Fruit fly (Drosophila melanogaster): ENCODE results near the gene RfC4.

The RfC4 gene

dm6 chr3L:4133724-4134678 is 1.8 kb downstream of the RfC4 start, which contains the start of gene ens:
Gene ens, minus strand, starts transcription at chr3L:4134550.
- TF ChIP-seq CG9139 (GFP tag; optimal IDR thresholded peaks at IDR 0.05) = no peak
- no peak for TF ChIP-seq Eip78C (GFP tag)
- TF ChIP-seq cyc (GFP tag; optimal IDR thresholded peaks at IDR 0.05) = no peak
- TF ChIP-seq CG6854 (GFP tag; optimal IDR thresholded peaks at IDR 0.05) = peak; percentile 60
- TF ChIP-seq Ets21C (GFP tag; optimal IDR thresholded peaks at IDR 0.05) = no peak
- TF ChIP-seq Eip75B (GFP tag; optimal IDR thresholded peaks at IDR 0.05) = no peak
- TF ChIP-seq CG10669 (GFP tag; optimal IDR thresholded peaks at IDR 0.05) = no peak
- no peak for TF ChIP-seq Hr39 (GFP tag; optimal IDR thresholded peaks at IDR 0.05)
- TF ChIP-seq acj6 (GFP tag; optimal IDR thresholded peaks at IDR 0.05) = no peak
- peak; percentile 73 for TF ChIP-seq CG8119 (GFP tag; IDR thresholded peaks at IDR 0.05)
- no peak for TF ChIP-seq Hr4 (GFP tag; optimal IDR thresholded peaks at IDR 0.05)
- TF ChIP-seq Blimp-1 (GFP tag; optimal IDR thresholded peaks at IDR 0.05) = no peak
- no peak for TF ChIP-seq CG3032 (tag; optimal IDR thresholded peaks at IDR 0.05)
- no peak for TF ChIP-seq CG1621 (tag; optimal IDR thresholded peaks at IDR 0.05)
- TF ChIP-seq ss (GFP tag; optimal IDR thresholded peaks at IDR 0.05) = no peak
- TF ChIP-seq svp (GFP tag) = peak; percentile 74
- no peak for TF ChIP-seq CG10631 (GFP tag; optimal IDR thresholded peaks at IDR 0.05)
- no peak for TF ChIP-seq eg (GFP tag; IDR thresholded peaks at IDR 0.05)
- TF ChIP-seq fd85E (GFP tag; optimal IDR thresholded peaks at IDR 0.05) = no peak
- peak; percentile 23 for TF ChIP-seq esn (GFP tag; optimal IDR thresholded peaks at IDR 0.05)
- peak; percentile 9; the same call in 1 of the 2 replicates for TF ChIP-seq CG15336 (GFP tag; IDR thresholded peaks at IDR 0.05)
- TF ChIP-seq Gug (GFP tag; IDR thresholded peaks at IDR 0.05) = no peak
- TF ChIP-seq spab (GFP tag; optimal IDR thresholded peaks at IDR 0.05) = no peak

dm6 chr3L:4132585-4132984 is 3.3 kb downstream of the RfC4 start:
- TF ChIP-seq fd85E (GFP tag; optimal IDR thresholded peaks at IDR 0.05) (no peak), CG11762 (GFP tag; optimal IDR thresholded peaks at IDR 0.05; ENCODE audit: insufficient read depth) (no peak), CG7368 (GFP tag; optimal IDR thresholded peaks at IDR 0.05) (no peak), Sox14 (GFP tag; optimal IDR thresholded peaks at IDR 0.05) (no peak), vri (GFP tag; optimal IDR thresholded peaks at IDR 0.05) (peak; percentile 94), achi (GFP tag; optimal IDR thresholded peaks at IDR 0.05) (no peak), CG8632 (GFP tag; optimal IDR thresholded peaks at IDR 0.05) (no peak), CG1621 (tag; optimal IDR thresholded peaks at IDR 0.05) (no peak), CG34406 (GFP tag; optimal IDR thresholded peaks at IDR 0.05) (no peak), fd59A (GFP tag; optimal IDR thresholded peaks at IDR 0.05) (no peak), CG10631 (GFP tag; optimal IDR thresholded peaks at IDR 0.05) (no peak), svp (GFP tag) (peak; percentile 55), esn (GFP tag; optimal IDR thresholded peaks at IDR 0.05) (no peak), Sox102F (GFP tag; optimal IDR thresholded peaks at IDR 0.05) (no peak), CG11902 (GFP tag; optimal IDR thresholded peaks at IDR 0.05) (no peak), dsx (GFP tag; optimal IDR thresholded peaks at IDR 0.05; ENCODE audit: poor library complexity, severe bottlenecking) (no peak)

dm6 chr3L:4130743-4131142 is 5.1 kb downstream of the RfC4 start:
- no peak for TF ChIP-seq Hr38 (GFP tag; optimal IDR thresholded peaks at IDR 0.05)
- no peak for TF ChIP-seq Eip75B (GFP tag; optimal IDR thresholded peaks at IDR 0.05)
- peak; percentile 61 for TF ChIP-seq fkh (GFP tag; optimal IDR thresholded peaks at IDR 0.05)
- TF ChIP-seq svp (GFP tag) = peak; percentile 58

Data from whole organism, prepupa.